In genomic region chrX:1853596-1853995, ce11 we compare ENCODE assay signal across 1 worm cellular context.
A peak's percentile ranks its signal among the peaks of the same experiment; 100 is the strongest.
TF ChIP-seq lines count a peak whose summit lies in the region.

Gene T26C11.9 (minus strand): TSS chrX:1853849.

TF ChIP-seq in whole organism, L1 larva, 84 proteins besides CTCF, POLR2A, EP300 and RAD21 (continued from another document):
- TF ChIP-seq nhr-90 (tag; optimal IDR thresholded peaks at IDR 0.05; lab: Kevin White, UChicago; ENCODE audit: poor library complexity) = peak; percentile 31
- no peak for TF ChIP-seq ama-1 (optimal IDR thresholded peaks at IDR 0.05; lab: Kevin White, UChicago)
- no peak for TF ChIP-seq ces-1 (GFP tag; optimal IDR thresholded peaks at IDR 0.05; lab: Kevin White, UChicago)
- TF ChIP-seq lin-35 (GFP tag; optimal IDR thresholded peaks at IDR 0.05; lab: Kevin White, UChicago) = peak; percentile 35 to 40
- no peak for TF ChIP-seq nhr-20 (tag; optimal IDR thresholded peaks at IDR 0.05; lab: Kevin White, UChicago)
- TF ChIP-seq zag-1 (tag; optimal IDR thresholded peaks at IDR 0.05; lab: Kevin White, UChicago) = no peak
- TF ChIP-seq egl-27 (tag; optimal IDR thresholded peaks at IDR 0.05; lab: Kevin White, UChicago) = no peak
- no peak for TF ChIP-seq nhr-12 (tag; optimal IDR thresholded peaks at IDR 0.05; lab: Kevin White, UChicago)
- TF ChIP-seq hlh-17 (GFP tag; optimal IDR thresholded peaks at IDR 0.05; lab: Kevin White, UChicago; ENCODE audit: borderline replicate concordance) = no peak
- no peak for TF ChIP-seq elt-3 (tag; optimal IDR thresholded peaks at IDR 0.05; lab: Kevin White, UChicago)
- peak; percentile 51 for TF ChIP-seq skn-1 (tag; optimal IDR thresholded peaks at IDR 0.05; lab: Kevin White, UChicago)
- TF ChIP-seq nhr-77 (tag; optimal IDR thresholded peaks at IDR 0.05; lab: Kevin White, UChicago) = no peak
- TF ChIP-seq nhr-28 (tag; optimal IDR thresholded peaks at IDR 0.05; lab: Kevin White, UChicago) = no peak
- TF ChIP-seq unc-86 (tag; optimal IDR thresholded peaks at IDR 0.05; lab: Kevin White, UChicago) = no peak
- peak; percentile 54 for TF ChIP-seq nhr-71 (tag; optimal IDR thresholded peaks at IDR 0.05; lab: Kevin White, UChicago)
- TF ChIP-seq pag-3 (tag; optimal IDR thresholded peaks at IDR 0.05; lab: Kevin White, UChicago; ENCODE audit: borderline replicate concordance, insufficient read depth) = no peak
- TF ChIP-seq nhr-19 (GFP tag; conservative IDR thresholded peaks at IDR 0.05; lab: Robert Waterston, UW) = no peak
- TF ChIP-seq mep-1 (tag; optimal IDR thresholded peaks at IDR 0.05; lab: Kevin White, UChicago) = peak; percentile 41
- no peak for TF ChIP-seq sptf-1 (tag; optimal IDR thresholded peaks at IDR 0.05; lab: Kevin White, UChicago)
- TF ChIP-seq nhr-84 (tag; optimal IDR thresholded peaks at IDR 0.05; lab: Kevin White, UChicago) = no peak
- TF ChIP-seq pqm-1 (tag; optimal IDR thresholded peaks at IDR 0.05; lab: Kevin White, UChicago) = no peak
- peak; percentile 31 for TF ChIP-seq fkh-8 (tag; optimal IDR thresholded peaks at IDR 0.05; lab: Kevin White, UChicago)
- TF ChIP-seq lsy-2 (tag; optimal IDR thresholded peaks at IDR 0.05; lab: Kevin White, UChicago) = no peak
- peak; percentile 7 for TF ChIP-seq jun-1 (tag; optimal IDR thresholded peaks at IDR 0.05; lab: Kevin White, UChicago)
- no peak for TF ChIP-seq lin-13 (GFP tag; optimal IDR thresholded peaks at IDR 0.05; lab: Kevin White, UChicago)
- TF ChIP-seq ceh-90 (tag; optimal IDR thresholded peaks at IDR 0.05; lab: Kevin White, UChicago) = peak; percentile 67
- no peak for TF ChIP-seq hlh-4 (tag; optimal IDR thresholded peaks at IDR 0.05; lab: Kevin White, UChicago)
- TF ChIP-seq ceh-88 (GFP tag; IDR thresholded peaks at IDR 0.05; lab: Robert Waterston, UW) = no peak
- TF ChIP-seq sup-37 (GFP tag; optimal IDR thresholded peaks at IDR 0.05; lab: Kevin White, UChicago) = no peak
- TF ChIP-seq unc-30 (tag; optimal IDR thresholded peaks at IDR 0.05; lab: Kevin White, UChicago) = no peak
- TF ChIP-seq ceh-63 (GFP tag; optimal IDR thresholded peaks at IDR 0.05; lab: Kevin White, UChicago) = no peak
- no peak for TF ChIP-seq nhr-11 (tag; optimal IDR thresholded peaks at IDR 0.05; lab: Kevin White, UChicago)
- TF ChIP-seq aly-2 (tag; optimal IDR thresholded peaks at IDR 0.05; lab: Kevin White, UChicago) = no peak
- no peak for TF ChIP-seq unc-130 (tag; optimal IDR thresholded peaks at IDR 0.05; lab: Kevin White, UChicago)
- no peak for TF ChIP-seq mef-2 (tag; optimal IDR thresholded peaks at IDR 0.05; lab: Kevin White, UChicago)
- no peak for TF ChIP-seq fkh-4 (tag; optimal IDR thresholded peaks at IDR 0.05; lab: Kevin White, UChicago; ENCODE audit: borderline replicate concordance)
- TF ChIP-seq nhr-76 (tag; optimal IDR thresholded peaks at IDR 0.05; lab: Kevin White, UChicago) = no peak
- TF ChIP-seq lin-39 (tag; optimal IDR thresholded peaks at IDR 0.05; lab: Kevin White, UChicago) = no peak
- no peak for TF ChIP-seq fkh-10 (GFP tag; optimal IDR thresholded peaks at IDR 0.05; lab: Kevin White, UChicago)
- peak; percentile 23 for TF ChIP-seq snu-23 (GFP tag; optimal IDR thresholded peaks at IDR 0.05; lab: Kevin White, UChicago)
- TF ChIP-seq aha-1 (tag; optimal IDR thresholded peaks at IDR 0.05; lab: Kevin White, UChicago) = no peak
- no peak for TF ChIP-seq mab-9 (GFP tag; IDR thresholded peaks at IDR 0.05; lab: Robert Waterston, UW)
- peak; percentile 66 for TF ChIP-seq nhr-85 (tag; lab: Kevin White, UChicago)
- TF ChIP-seq swsn-7 (tag; optimal IDR thresholded peaks at IDR 0.05; lab: Kevin White, UChicago) = peak; percentile 11
- TF ChIP-seq unc-98 (GFP tag; IDR thresholded peaks at IDR 0.05; lab: Robert Waterston, UW) = no peak
- no peak for TF ChIP-seq ceh-8 (GFP tag; optimal IDR thresholded peaks at IDR 0.05; lab: Kevin White, UChicago)
- no peak for TF ChIP-seq isw-1 (GFP tag; IDR thresholded peaks at IDR 0.05; lab: Robert Waterston, UW)
- TF ChIP-seq dpl-1 (GFP tag; optimal IDR thresholded peaks at IDR 0.05; lab: Kevin White, UChicago) = peak; percentile 17 to 25 (median 22)
- no peak for TF ChIP-seq pax-3 (tag; optimal IDR thresholded peaks at IDR 0.05; lab: Kevin White, UChicago)
- peak; percentile 43 for TF ChIP-seq tbx-2 (tag; optimal IDR thresholded peaks at IDR 0.05; lab: Kevin White, UChicago)
- TF ChIP-seq elt-2 (tag; optimal IDR thresholded peaks at IDR 0.05; lab: Kevin White, UChicago) = no peak
- TF ChIP-seq mdl-1 (tag; optimal IDR thresholded peaks at IDR 0.05; lab: Kevin White, UChicago) = no peak
- TF ChIP-seq egl-13 (tag; optimal IDR thresholded peaks at IDR 0.05; lab: Kevin White, UChicago) = no peak
- TF ChIP-seq F16B12.6 (tag; optimal IDR thresholded peaks at IDR 0.05; lab: Kevin White, UChicago) = no peak
- no peak for TF ChIP-seq hpl-2 (GFP tag; optimal IDR thresholded peaks at IDR 0.05; lab: Kevin White, UChicago)
- peak; percentile 35 for TF ChIP-seq lin-14 (GFP tag; optimal IDR thresholded peaks at IDR 0.05; lab: Kevin White, UChicago)
- no peak for TF ChIP-seq tlp-1 (tag; optimal IDR thresholded peaks at IDR 0.05; lab: Kevin White, UChicago)
- peak in 1 of 2 experiments; percentile 20 for TF ChIP-seq ztf-11 (tag; optimal IDR thresholded peaks at IDR 0.05; lab: Kevin White, UChicago)
- TF ChIP-seq grh-1 (GFP tag; IDR thresholded peaks at IDR 0.05; lab: Robert Waterston, UW) = peak; percentile 25; the same call in 1 of the 2 replicates
- peak; percentile 27 to 34 for TF ChIP-seq efl-1 (optimal IDR thresholded peaks at IDR 0.05; lab: Kevin White, UChicago)
- TF ChIP-seq efl-1 (GFP tag; optimal IDR thresholded peaks at IDR 0.05 in 1 of 2; lab: Kevin White, UChicago) = peak; percentile 36 to 85
- no peak for TF ChIP-seq fos-1 (tag; optimal IDR thresholded peaks at IDR 0.05; lab: Kevin White, UChicago)
- peak; percentile 65 for TF ChIP-seq lir-3 (tag; optimal IDR thresholded peaks at IDR 0.05; lab: Kevin White, UChicago; ENCODE audit: poor library complexity)
- no peak for TF ChIP-seq C34B4.2 (tag; optimal IDR thresholded peaks at IDR 0.05; lab: Kevin White, UChicago)
- peak in 2 of 3 experiments; percentile 2 to 21 for TF ChIP-seq ceh-82 (tag; optimal IDR thresholded peaks at IDR 0.05; lab: Kevin White, UChicago)
- no peak for TF ChIP-seq C04F5.9 (tag; optimal IDR thresholded peaks at IDR 0.05; lab: Kevin White, UChicago)
- TF ChIP-seq nhr-47 (tag; optimal IDR thresholded peaks at IDR 0.05; lab: Kevin White, UChicago) = peak; percentile 56
